Worm (Caenorhabditis elegans) whole organism, dauer: Measurements from ENCODE around the gene F02D10.6.

Source experiments
- unc-62 ChIP-seq: sonication (generic microtip); optimal IDR thresholded peaks from 2 replicates; lab custom pipeline; 2017; ENCODE audit warnings: missing biosample characterization, missing genetic modification reagents, missing genetic modification characterization

The F02D10.6 gene

DNA sequence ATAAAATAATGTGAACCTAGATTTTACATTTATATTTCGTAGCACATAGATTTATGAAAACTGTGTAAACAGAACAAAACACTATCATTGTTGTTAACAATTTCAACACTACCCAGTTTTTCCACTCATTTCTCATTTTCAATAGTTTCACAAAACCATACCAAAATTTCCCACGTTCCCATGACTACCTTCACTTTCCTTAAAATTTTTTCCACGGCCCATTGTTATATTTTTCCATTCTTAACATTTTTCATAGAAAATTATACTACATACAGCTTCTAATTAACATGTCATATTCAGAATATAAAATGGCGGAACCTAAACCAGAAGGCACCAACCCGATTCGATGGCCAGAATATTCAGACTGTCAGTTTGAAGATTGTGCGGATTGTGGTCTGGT lies 49.7 kb downstream of the F02D10.6 start, which contains the start of gene F02C12.1:
F02C12.1 (plus strand) TSS at position 301 of the 400 bp plus-strand sequence.
- no peak for TF ChIP-seq unc-62

DNA sequence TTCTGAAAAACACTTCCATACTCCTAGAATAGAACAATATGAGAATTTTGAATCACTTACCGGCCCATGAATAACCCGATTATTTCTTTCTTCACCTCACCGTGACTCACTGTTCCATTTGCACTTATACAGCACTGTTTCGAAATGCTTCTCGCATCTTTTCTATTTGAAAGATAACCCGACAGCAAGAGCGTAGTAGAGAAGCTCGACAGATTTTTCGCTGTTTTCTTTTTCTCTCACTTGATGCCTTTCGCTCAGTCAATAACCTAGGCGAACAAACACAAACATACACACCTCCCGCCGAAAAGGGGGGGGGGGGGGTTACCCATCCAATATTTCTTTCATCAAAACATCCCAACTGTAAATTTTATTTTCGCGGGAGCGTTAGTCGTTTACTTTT lies 50.2 kb downstream of the F02D10.6 start:
- TF ChIP-seq unc-62 = no peak
